Fruit fly (Drosophila melanogaster) whole organism, embryonic: ENCODE measurements around the gene Pfas.

Source experiments
- Abd-B ChIP-seq: fragments of 200-800 bp; sonication (Bioruptor generic); optimal IDR thresholded peaks from 2 replicates; lab custom pipeline; 2018; ENCODE audit warnings: missing biosample characterization, mild to moderate bottlenecking, missing genetic modification characterization, moderate library complexity
- Awh ChIP-seq: fragments of 200-800 bp; sonication (Bioruptor generic); IDR thresholded peaks from 2 replicates; pipeline ENCODE4, ENCODE4 v1.3.6; 2022; ENCODE audit warnings: missing biosample characterization, missing genetic modification characterization
- C15 ChIP-seq: fragments of 200-800 bp; sonication (Bioruptor generic); IDR thresholded peaks from 3 replicates; pipeline ENCODE4 v1.3.6; 2022; ENCODE audit warnings: missing biosample characterization, missing genetic modification characterization
- CG1024 ChIP-seq: fragments of 200-800 bp; sonication (Bioruptor generic); IDR thresholded peaks from 2 replicates; pipeline ENCODE4 v1.3.6; 2022; ENCODE audit warnings: missing biosample characterization, missing genetic modification characterization
- CG10321 ChIP-seq: fragments of 200-800 bp; sonication (Bioruptor generic); IDR thresholded peaks from 2 replicates; pipeline ENCODE4 v1.3.6; 2022; ENCODE audit warnings: missing biosample characterization, missing genetic modification characterization
- CG10959 ChIP-seq: fragments of 200-800 bp; sonication (Bioruptor generic); IDR thresholded peaks from 2 replicates; pipeline ENCODE4 v1.3.6; 2022; ENCODE audit warnings: missing biosample characterization, missing genetic modification characterization
- CG11723 ChIP-seq: fragments of 200-800 bp; sonication (Bioruptor generic); optimal IDR thresholded peaks from 2 replicates; lab custom pipeline; 2017; ENCODE audit warnings: missing biosample characterization, mild to moderate bottlenecking, missing genetic modification characterization
- CG12071 ChIP-seq: fragments of 200-800 bp; sonication (Bioruptor generic); optimal IDR thresholded peaks from 3 replicates; lab custom pipeline; 2018; ENCODE audit warnings: missing biosample characterization, mild to moderate bottlenecking, missing genetic modification characterization
- CG13287 ChIP-seq: fragments of 200-800 bp; sonication (Bioruptor generic); IDR thresholded peaks from 2 replicates; pipeline ENCODE4 v1.3.6; 2022; ENCODE audit warnings: missing biosample characterization, missing genetic modification characterization; ENCODE audit not compliant: partially characterized antibody
- CG13296 ChIP-seq: fragments of 200-800 bp; sonication (Bioruptor generic); optimal IDR thresholded peaks from 3 replicates; lab custom pipeline; 2018; ENCODE audit warnings: missing biosample characterization, mild to moderate bottlenecking, missing genetic modification characterization
- CG13624 ChIP-seq: fragments of 200-800 bp; sonication (Bioruptor generic); optimal IDR thresholded peaks from 2 replicates; lab custom pipeline; 2016; ENCODE audit warnings: missing biosample characterization, missing genetic modification characterization
- CG1603 ChIP-seq: fragments of 200-800 bp; sonication (Bioruptor generic); optimal IDR thresholded peaks from 2 replicates; lab custom pipeline; 2019; ENCODE audit warnings: missing biosample characterization, mild to moderate bottlenecking, missing genetic modification characterization, moderate library complexity
- CG17328 ChIP-seq: fragments of 200-800 bp; sonication (Bioruptor generic); IDR thresholded peaks from 2 replicates; pipeline ENCODE4 v1.3.6; 2022; ENCODE audit warnings: missing biosample characterization, missing genetic modification characterization
- CG17829 ChIP-seq: fragments of 200-800 bp; optimal IDR thresholded peaks from 2 replicates; lab custom pipeline; 2019; ENCODE audit warnings: missing biosample characterization, mild to moderate bottlenecking, missing genetic modification characterization, moderate library complexity
- CG2199 ChIP-seq: fragments of 200-800 bp; sonication (Bioruptor generic); IDR thresholded peaks from 3 replicates; pipeline ENCODE4 v1.3.6; 2022; ENCODE audit warnings: missing biosample characterization, missing genetic modification characterization
- CG31388 ChIP-seq: fragments of 200-800 bp; sonication (Bioruptor generic); optimal IDR thresholded peaks from 2 replicates; lab custom pipeline; 2016; ENCODE audit warnings: missing biosample characterization, missing genetic modification characterization
- CG4328 ChIP-seq: fragments of 200-800 bp; sonication (Bioruptor generic); optimal IDR thresholded peaks from 3 replicates; lab custom pipeline; 2017; ENCODE audit warnings: missing biosample characterization, missing genetic modification reagents, missing genetic modification characterization
- CG8290 ChIP-seq, 3 experiments: fragments of 200-800 bp; sonication (Bioruptor generic); optimal IDR thresholded peaks; 2 replicates each; lab custom pipeline; 2016 to 2019; ENCODE audit warnings: missing biosample characterization in 3 of 3, missing genetic modification characterization in 3 of 3, mild to moderate bottlenecking in 2 of 3, moderate library complexity in 1 of 3
- CG8388 ChIP-seq: fragments of 200-800 bp; sonication (Bioruptor generic); optimal IDR thresholded peaks from 2 replicates; lab custom pipeline; 2019; ENCODE audit warnings: missing biosample characterization, mild to moderate bottlenecking, missing genetic modification characterization, moderate library complexity
- CG8924 ChIP-seq: fragments of 200-800 bp; optimal IDR thresholded peaks from 3 replicates; lab custom pipeline; 2019; ENCODE audit warnings: missing biosample characterization, mild to moderate bottlenecking, missing genetic modification characterization, moderate library complexity
- CG9817 ChIP-seq: fragments of 200-800 bp; sonication (Bioruptor generic); optimal IDR thresholded peaks from 2 replicates; lab custom pipeline; 2018; ENCODE audit warnings: missing biosample characterization, mild to moderate bottlenecking, missing genetic modification characterization, moderate library complexity
- Camta ChIP-seq: fragments of 200-800 bp; sonication (Bioruptor generic); optimal IDR thresholded peaks from 2 replicates; lab custom pipeline; 2016; ENCODE audit warnings: missing biosample characterization, missing genetic modification characterization
- Dfd ChIP-seq, 2 experiments: fragments of >200 bp; optimal IDR thresholded peaks; 2 replicates each; lab custom pipeline; 2017; ENCODE audit warnings: missing biosample characterization in 2 of 2, missing genetic modification characterization in 2 of 2
- Dip3 ChIP-seq: fragments of 200-800 bp; sonication (Bioruptor generic); optimal IDR thresholded peaks from 3 replicates; lab custom pipeline; 2016; ENCODE audit warnings: missing biosample characterization, missing genetic modification characterization
- Gsc ChIP-seq: fragments of 200-800 bp; sonication (Bioruptor generic); IDR thresholded peaks from 2 replicates; pipeline ENCODE4 v1.3.6; 2022; ENCODE audit warnings: missing biosample characterization, missing genetic modification characterization
- Meics ChIP-seq: fragments of 200-800 bp; sonication (Bioruptor generic); optimal IDR thresholded peaks from 2 replicates; lab custom pipeline; 2017; ENCODE audit warnings: missing biosample characterization, mild to moderate bottlenecking, missing genetic modification characterization
- NC2α ChIP-seq: fragments of 200-800 bp; sonication (Bioruptor generic); optimal IDR thresholded peaks from 2 replicates; lab custom pipeline; 2016; ENCODE audit warnings: missing biosample characterization, missing genetic modification characterization
- Oaz ChIP-seq: fragments of 200-800 bp; sonication (Bioruptor generic); IDR thresholded peaks from 2 replicates; pipeline ENCODE4 v1.3.6; 2022; ENCODE audit warnings: missing biosample characterization, missing genetic modification characterization
- Scr ChIP-seq: fragments of 200-800 bp; sonication (Bioruptor generic); IDR thresholded peaks from 2 replicates; pipeline ENCODE4 v1.3.6; 2022; ENCODE audit warnings: missing biosample characterization, missing genetic modification characterization; ENCODE audit not compliant: partially characterized antibody
- Sry-β ChIP-seq: fragments of 200-800 bp; sonication (Bioruptor generic); optimal IDR thresholded peaks from 2 replicates; lab custom pipeline; 2018; ENCODE audit warnings: missing biosample characterization, mild to moderate bottlenecking, missing genetic modification characterization, moderate library complexity
- ash1 ChIP-seq: fragments of 200-800 bp; sonication (Bioruptor generic); optimal IDR thresholded peaks from 2 replicates; lab custom pipeline; 2018; ENCODE audit warnings: missing biosample characterization, mild to moderate bottlenecking, missing genetic modification characterization
- chif ChIP-seq, 2 experiments: fragments of 200-800 bp; sonication (Bioruptor generic); optimal IDR thresholded peaks; 3 replicates each; lab custom pipeline; 2016; ENCODE audit warnings: missing biosample characterization in 2 of 2, missing genetic modification characterization in 2 of 2
- da ChIP-seq: fragments of 200-800 bp; sonication (Bioruptor generic); optimal IDR thresholded peaks from 2 replicates; lab custom pipeline; 2016; ENCODE audit warnings: missing biosample characterization, missing genetic modification characterization
- fu2 ChIP-seq: fragments of 200-800 bp; sonication (Bioruptor generic); optimal IDR thresholded peaks from 2 replicates; lab custom pipeline; 2016; ENCODE audit warnings: missing biosample characterization, missing genetic modification characterization
- gfzf ChIP-seq: fragments of 200-800 bp; sonication (Bioruptor generic); optimal IDR thresholded peaks from 2 replicates; lab custom pipeline; 2016; ENCODE audit warnings: missing biosample characterization, mild to moderate bottlenecking, missing genetic modification characterization, moderate library complexity
- h ChIP-seq: fragments of >200 bp; optimal IDR thresholded peaks from 2 replicates; lab custom pipeline; 2017
- jumu ChIP-seq: fragments of 200-800 bp; sonication (Bioruptor generic); optimal IDR thresholded peaks from 3 replicates; lab custom pipeline; 2016; ENCODE audit warnings: missing biosample characterization, missing genetic modification characterization
- lmd ChIP-seq: fragments of 200-800 bp; sonication (Bioruptor generic); IDR thresholded peaks from 2 replicates; pipeline ENCODE4 v1.3.6; 2022; ENCODE audit warnings: missing biosample characterization, missing genetic modification characterization
- nom ChIP-seq: fragments of 200-800 bp; sonication (Bioruptor generic); optimal IDR thresholded peaks from 2 replicates; lab custom pipeline; 2017; ENCODE audit warnings: missing biosample characterization, missing genetic modification characterization, mild to moderate bottlenecking, moderate library complexity, missing genetic modification reagents
- pfk ChIP-seq: fragments of 200-800 bp; sonication (Bioruptor generic); optimal IDR thresholded peaks from 2 replicates; lab custom pipeline; 2018; ENCODE audit warnings: missing biosample characterization, mild to moderate bottlenecking, missing genetic modification characterization, moderate library complexity
- run ChIP-seq: fragments of 200-800 bp; sonication (Bioruptor generic); optimal IDR thresholded peaks from 3 replicates; lab custom pipeline; 2018; ENCODE audit warnings: missing biosample characterization, mild to moderate bottlenecking, missing genetic modification characterization
- sens-2 ChIP-seq: fragments of 200-800 bp; sonication (Bioruptor generic); IDR thresholded peaks from 2 replicates; pipeline ENCODE4 v1.3.6; 2022; ENCODE audit warnings: missing biosample characterization, missing genetic modification characterization
- tna ChIP-seq: fragments of 200-800 bp; sonication (Bioruptor generic); IDR thresholded peaks from 2 replicates; pipeline ENCODE4 v1.3.6; 2022; ENCODE audit warnings: missing biosample characterization, missing genetic modification characterization; ENCODE audit not compliant: partially characterized antibody
- trem ChIP-seq: fragments of 200-800 bp; optimal IDR thresholded peaks from 3 replicates; lab custom pipeline; 2019; ENCODE audit warnings: missing biosample characterization, mild to moderate bottlenecking, missing genetic modification characterization, moderate library complexity
- trh ChIP-seq: fragments of 200-800 bp; sonication (Bioruptor generic); optimal IDR thresholded peaks from 2 replicates; lab custom pipeline; 2016; ENCODE audit warnings: missing biosample characterization, missing genetic modification characterization
- ttk ChIP-seq: fragments of 200-800 bp; sonication (Bioruptor generic); IDR thresholded peaks from 2 replicates; pipeline ENCODE4 v2.1.2; 2022; ENCODE audit warnings: missing biosample characterization, missing genetic modification characterization
- wdn ChIP-seq: fragments of 200-800 bp; sonication (Bioruptor generic); IDR thresholded peaks from 2 replicates; pipeline ENCODE4 v1.3.6; 2022; ENCODE audit warnings: missing biosample characterization, missing genetic modification characterization
- wor ChIP-seq: fragments of 200-800 bp; sonication (Bioruptor generic); IDR thresholded peaks from 2 replicates; pipeline ENCODE4 v1.3.6; 2022; ENCODE audit warnings: missing biosample characterization, missing genetic modification characterization
- zen ChIP-seq: fragments of 200-800 bp; sonication (Bioruptor generic); optimal IDR thresholded peaks from 3 replicates; lab custom pipeline; 2018; ENCODE audit warnings: missing biosample characterization, mild to moderate bottlenecking, missing genetic modification characterization, moderate library complexity

Gene Pfas

dm6 chr2L:6022793-6023192 lies 23.1 kb downstream of the Pfas start (continued):
- TF ChIP-seq Dfd (GFP tag; optimal IDR thresholded peaks at IDR 0.05; lab: Kevin White, UChicago) (no peak), CG2199 (GFP tag; lab: Robert Waterston, UW) (no peak), Awh (no peak), CG13296 (GFP tag; lab: Kevin White, UChicago) (no peak), Meics (GFP tag; lab: Kevin White, UChicago) (no peak), Dip3 (GFP tag; lab: Kevin White, UChicago) (no peak), lmd (GFP tag; lab: Robert Waterston, UW) (no peak), Abd-B (GFP tag; lab: Kevin White, UChicago) (no peak), fu2 (GFP tag; lab: Kevin White, UChicago) (no peak), C15 (GFP tag; lab: Robert Waterston, UW) (no peak), CG13287 (GFP tag; lab: Robert Waterston, UW) (no peak), CG11723 (GFP tag; lab: Kevin White, UChicago) (no peak), wor (GFP tag; lab: Robert Waterston, UW) (no peak), trem (tag; lab: Kevin White, UChicago) (peak; percentile 7), zen (peak; percentile 16), Camta (GFP tag; lab: Kevin White, UChicago) (no peak), da (GFP tag; lab: Kevin White, UChicago) (no peak), chif (GFP tag; optimal IDR thresholded peaks at IDR 0.05; lab: Kevin White, UChicago) (no peak)
- TF ChIP-seq, all 482 proteins: peak for 40

- TF ChIP-seq pfk = no peak
- TF ChIP-seq CG10321 (GFP tag; lab: Robert Waterston, UW) = no peak
- TF ChIP-seq tna = no peak
- no peak for TF ChIP-seq trh (GFP tag; lab: Kevin White, UChicago)
- no peak for TF ChIP-seq wdn (GFP tag; lab: Robert Waterston, UW)
- TF ChIP-seq CG13287 (GFP tag; lab: Robert Waterston, UW) = no peak
- TF ChIP-seq CG8388 = no peak
- no peak for TF ChIP-seq CG17328 (GFP tag; lab: Robert Waterston, UW)
- no peak for TF ChIP-seq ash1
- TF ChIP-seq CG31388 = no peak
- no peak for TF ChIP-seq CG9817 (tag; lab: Kevin White, UChicago)
- TF ChIP-seq sens-2 (GFP tag; lab: Robert Waterston, UW) = no peak
- TF ChIP-seq gfzf = no peak
- TF ChIP-seq Gsc = no peak
- no peak for TF ChIP-seq CG4328 (GFP tag; lab: Kevin White, UChicago)
- TF ChIP-seq CG1603 (tag; lab: Kevin White, UChicago) = no peak
- no peak for TF ChIP-seq CG8924 (tag; lab: Kevin White, UChicago)
These were observed 25.3 kb downstream of the Pfas start, which contains the start of gene CG13996 for dm6 chr2L:6020535-6020934. Gene CG13996 (plus strand): TSS chr2L:6020835.

- no peak for TF ChIP-seq CG8290 (GFP tag; optimal IDR thresholded peaks at IDR 0.05; lab: Kevin White, UChicago)
- no peak for TF ChIP-seq CG8290 (tag; optimal IDR thresholded peaks at IDR 0.05; lab: Kevin White, UChicago)
- TF ChIP-seq h = no peak
- TF ChIP-seq CG12071 (GFP tag; lab: Kevin White, UChicago) = no peak
- no peak for TF ChIP-seq ttk (GFP tag; lab: Robert Waterston, UW)
- no peak for TF ChIP-seq run (tag; lab: Kevin White, UChicago)
- TF ChIP-seq CG13624 (GFP tag; lab: Kevin White, UChicago) = no peak
- TF ChIP-seq NC2α (GFP tag; lab: Kevin White, UChicago) = no peak
- no peak for TF ChIP-seq CG10959 (GFP tag; lab: Robert Waterston, UW)
- peak; percentile 52 for TF ChIP-seq CG17829 (tag; lab: Kevin White, UChicago)
- TF ChIP-seq Sry-β (GFP tag; lab: Kevin White, UChicago) = no peak
- TF ChIP-seq jumu (GFP tag; lab: Kevin White, UChicago) = no peak
- TF ChIP-seq Oaz (GFP tag; lab: Robert Waterston, UW) = no peak
- peak; percentile 20 for TF ChIP-seq zen
- TF ChIP-seq Dip3 (GFP tag; lab: Kevin White, UChicago) = no peak
- no peak for TF ChIP-seq nom (GFP tag; lab: Kevin White, UChicago)
- TF ChIP-seq Scr (GFP tag; lab: Robert Waterston, UW) = no peak
- 0 out of 2 replicates have a peak, but pooled peaks have one; percentile 17 for TF ChIP-seq CG1024 (GFP tag; lab: Robert Waterston, UW)
These were observed 26.3 kb downstream of the Pfas start, which contains the start of gene H2.0 for dm6 chr2L:6019352-6020131. Gene H2.0 (minus strand): TSS chr2L:6019402.
